Fruit fly (Drosophila melanogaster) whole organism, embryonic: ENCODE results near the gene Cipc.
A peak's percentile ranks its signal among the peaks of the same experiment; 100 is the strongest.

Experiments used
- Ada2b ChIP-seq: fragments of 200-800 bp; sonication (Bioruptor generic); IDR thresholded peaks from 2 replicates; pipeline ENCODE4 v1.3.6; 2022; ENCODE audit warnings: missing biosample characterization, missing genetic modification characterization
- Antp ChIP-seq: fragments of 200-800 bp; sonication (Bioruptor generic); optimal IDR thresholded peaks from 3 replicates; lab custom pipeline; 2016; ENCODE audit warnings: missing biosample characterization, missing genetic modification characterization
- Atf-2 ChIP-seq: fragments of 200-800 bp; sonication (Bioruptor generic); optimal IDR thresholded peaks from 2 replicates; lab custom pipeline; 2016; ENCODE audit warnings: missing biosample characterization, missing genetic modification characterization
- BEAF-32 ChIP-seq: fragments of 200-800 bp; sonication (Bioruptor generic); optimal IDR thresholded peaks from 3 replicates; lab custom pipeline; 2017; ENCODE audit warnings: missing biosample characterization, missing genetic modification characterization, mild to moderate bottlenecking, moderate library complexity, missing genetic modification reagents
- CG10274 ChIP-seq: fragments of 200-800 bp; sonication (Bioruptor generic); optimal IDR thresholded peaks from 3 replicates; lab custom pipeline; 2017; ENCODE audit warnings: missing biosample characterization, mild to moderate bottlenecking, missing genetic modification characterization
- CG11247 ChIP-seq: fragments of 200-800 bp; sonication (Bioruptor generic); IDR thresholded peaks from 2 replicates; pipeline ENCODE4 v1.3.6; 2022; ENCODE audit warnings: missing biosample characterization, missing genetic modification characterization
- CG11456 ChIP-seq: fragments of 200-800 bp; sonication (Bioruptor generic); IDR thresholded peaks from 3 replicates; pipeline ENCODE4 v1.3.6; 2022; ENCODE audit warnings: missing biosample characterization, missing genetic modification characterization
- CG11504 ChIP-seq: fragments of 200-800 bp; sonication (Bioruptor generic); optimal IDR thresholded peaks from 3 replicates; lab custom pipeline; 2019; ENCODE audit warnings: missing biosample characterization, mild to moderate bottlenecking, missing genetic modification characterization, moderate library complexity
- CG12236 ChIP-seq: fragments of 200-800 bp; sonication (Bioruptor generic); optimal IDR thresholded peaks from 2 replicates; lab custom pipeline; 2016; ENCODE audit warnings: missing biosample characterization, missing genetic modification characterization
- CG12659 ChIP-seq: fragments of 200-800 bp; sonication (Bioruptor generic); optimal IDR thresholded peaks from 3 replicates; lab custom pipeline; 2017; ENCODE audit warnings: mild to moderate bottlenecking, missing biosample characterization, missing genetic modification reagents, missing genetic modification characterization
- CG13424 ChIP-seq: fragments of 200-800 bp; sonication (Bioruptor generic); optimal IDR thresholded peaks from 2 replicates; lab custom pipeline; 2019; ENCODE audit warnings: missing biosample characterization, mild to moderate bottlenecking, missing genetic modification characterization, moderate library complexity
- CG13624 ChIP-seq: fragments of 200-800 bp; sonication (Bioruptor generic); optimal IDR thresholded peaks from 2 replicates; lab custom pipeline; 2016; ENCODE audit warnings: missing biosample characterization, missing genetic modification characterization
- CG14965 ChIP-seq: fragments of 200-800 bp; sonication (Bioruptor generic); optimal IDR thresholded peaks from 2 replicates; lab custom pipeline; 2016; ENCODE audit warnings: missing biosample characterization, missing genetic modification characterization, borderline replicate concordance
- CG15073 ChIP-seq: fragments of 200-800 bp; sonication (Bioruptor generic); optimal IDR thresholded peaks from 2 replicates; lab custom pipeline; 2016; ENCODE audit warnings: missing biosample characterization, missing genetic modification characterization
- CG1603 ChIP-seq: fragments of 200-800 bp; sonication (Bioruptor generic); optimal IDR thresholded peaks from 2 replicates; lab custom pipeline; 2019; ENCODE audit warnings: missing biosample characterization, mild to moderate bottlenecking, missing genetic modification characterization, moderate library complexity
- CG16863 ChIP-seq: fragments of 200-800 bp; sonication (Bioruptor generic); optimal IDR thresholded peaks from 3 replicates; lab custom pipeline; 2016; ENCODE audit warnings: missing biosample characterization, missing genetic modification characterization
- CG17328 ChIP-seq: fragments of 200-800 bp; sonication (Bioruptor generic); IDR thresholded peaks from 2 replicates; pipeline ENCODE4 v1.3.6; 2022; ENCODE audit warnings: missing biosample characterization, missing genetic modification characterization
- CG2202 ChIP-seq: fragments of 200-800 bp; sonication (Bioruptor generic); optimal IDR thresholded peaks from 2 replicates; lab custom pipeline; 2018; ENCODE audit warnings: missing biosample characterization, mild to moderate bottlenecking, missing genetic modification characterization
- CG30431 ChIP-seq: fragments of 200-800 bp; sonication (Bioruptor generic); optimal IDR thresholded peaks from 2 replicates; lab custom pipeline; 2017; ENCODE audit warnings: missing biosample characterization, missing genetic modification characterization
- CG32532 ChIP-seq: fragments of 200-800 bp; sonication (Bioruptor generic); IDR thresholded peaks from 2 replicates; pipeline ENCODE4 v1.3.6; 2022; ENCODE audit warnings: missing biosample characterization, missing genetic modification characterization
- CG3726 ChIP-seq: fragments of 200-800 bp; sonication (Bioruptor generic); IDR thresholded peaks from 3 replicates; pipeline ENCODE4, ENCODE4 v1.3.6; 2022; ENCODE audit warnings: missing biosample characterization, missing genetic modification characterization
- CG6683 ChIP-seq: fragments of 200-800 bp; sonication (Bioruptor generic); optimal IDR thresholded peaks from 2 replicates; lab custom pipeline; 2017; ENCODE audit warnings: missing biosample characterization, mild to moderate bottlenecking, missing genetic modification characterization, missing genetic modification reagents
- CG7839 ChIP-seq: fragments of 200-800 bp; sonication (Bioruptor generic); optimal IDR thresholded peaks from 3 replicates; lab custom pipeline; 2018; ENCODE audit warnings: missing biosample characterization, mild to moderate bottlenecking, missing genetic modification characterization, moderate library complexity
- CG7987 ChIP-seq: fragments of 200-800 bp; sonication (Bioruptor generic); optimal IDR thresholded peaks from 2 replicates; lab custom pipeline; 2018; ENCODE audit warnings: missing biosample characterization, mild to moderate bottlenecking, missing genetic modification characterization, moderate library complexity
- CTCF ChIP-seq: fragments of 200-800 bp; sonication (Bioruptor generic); optimal IDR thresholded peaks from 2 replicates; lab custom pipeline; 2017; ENCODE audit warnings: missing biosample characterization, mild to moderate bottlenecking, missing genetic modification characterization, moderate library complexity
- Camta ChIP-seq: fragments of 200-800 bp; sonication (Bioruptor generic); optimal IDR thresholded peaks from 2 replicates; lab custom pipeline; 2016; ENCODE audit warnings: missing biosample characterization, missing genetic modification characterization
- D ChIP-seq, 2 experiments: fragments of 200-800 bp in 1 of 2; fragments of >200 bp in 1 of 2; sonication (Bioruptor generic) in 1 of 2; optimal IDR thresholded peaks; 2 replicates in 1 of 2; 3 replicates in 1 of 2; lab custom pipeline; 2017; ENCODE audit warnings: mild to moderate bottlenecking in 1 of 2, missing biosample characterization in 1 of 2, missing genetic modification characterization in 1 of 2, missing genetic modification reagents in 1 of 2
- Dip3 ChIP-seq: fragments of 200-800 bp; sonication (Bioruptor generic); optimal IDR thresholded peaks from 3 replicates; lab custom pipeline; 2016; ENCODE audit warnings: missing biosample characterization, missing genetic modification characterization
- Dll ChIP-seq: fragments of 200-800 bp; sonication (Bioruptor generic); IDR thresholded peaks from 4 replicates; pipeline ENCODE4 v1.3.6; 2022; ENCODE audit warnings: missing biosample characterization, missing genetic modification characterization; ENCODE audit not compliant: partially characterized antibody
- Eip74EF ChIP-seq, 2 experiments: fragments of 200-800 bp in 1 of 2; fragments of >200 bp in 1 of 2; sonication (Bioruptor generic) in 1 of 2; optimal IDR thresholded peaks; 2 replicates each; lab custom pipeline; 2017 to 2019; ENCODE audit warnings: missing biosample characterization in 2 of 2, missing genetic modification characterization in 2 of 2, mild to moderate bottlenecking in 1 of 2, moderate library complexity in 1 of 2
- Hand ChIP-seq: fragments of 200-800 bp; sonication (Bioruptor generic); optimal IDR thresholded peaks from 2 replicates; lab custom pipeline; 2017; ENCODE audit warnings: mild to moderate bottlenecking, missing biosample characterization, missing genetic modification reagents, missing genetic modification characterization
- Nf-YA ChIP-seq: fragments of 200-800 bp; sonication (Bioruptor generic); IDR thresholded peaks from 2 replicates; pipeline ENCODE4 v1.3.6; 2022; ENCODE audit warnings: missing biosample characterization, missing genetic modification characterization
- Xbp1 ChIP-seq: fragments of 200-800 bp; sonication (Bioruptor generic); optimal IDR thresholded peaks from 3 replicates; lab custom pipeline; 2016; ENCODE audit warnings: missing biosample characterization, mild to moderate bottlenecking, missing genetic modification characterization
- aop ChIP-seq: fragments of 200-800 bp; sonication (Bioruptor generic); IDR thresholded peaks from 2 replicates; pipeline ENCODE4 v1.3.6; 2022; ENCODE audit warnings: missing biosample characterization, missing genetic modification characterization
- chinmo ChIP-seq: fragments of 200-800 bp; sonication (Bioruptor generic); IDR thresholded peaks from 4 replicates; pipeline ENCODE4 v1.3.6; 2022; ENCODE audit warnings: missing biosample characterization, missing genetic modification characterization; ENCODE audit not compliant: partially characterized antibody
- da ChIP-seq: fragments of 200-800 bp; sonication (Bioruptor generic); optimal IDR thresholded peaks from 2 replicates; lab custom pipeline; 2016; ENCODE audit warnings: missing biosample characterization, missing genetic modification characterization
- ems ChIP-seq: fragments of 200-800 bp; sonication (Bioruptor generic); optimal IDR thresholded peaks from 3 replicates; lab custom pipeline; 2016; ENCODE audit warnings: missing biosample characterization, missing genetic modification characterization
- gcm2 ChIP-seq: fragments of 200-800 bp; sonication (Bioruptor generic); optimal IDR thresholded peaks from 2 replicates; lab custom pipeline; 2016; ENCODE audit warnings: missing biosample characterization, missing genetic modification characterization
- her ChIP-seq: fragments of 200-800 bp; sonication (Bioruptor generic); optimal IDR thresholded peaks from 2 replicates; lab custom pipeline; 2016; ENCODE audit warnings: missing biosample characterization, missing genetic modification characterization
- lbe ChIP-seq: fragments of 200-800 bp; sonication (Bioruptor generic); optimal IDR thresholded peaks from 2 replicates; lab custom pipeline; 2016; ENCODE audit warnings: missing biosample characterization, mild to moderate bottlenecking, missing genetic modification characterization
- mirr ChIP-seq: fragments of 200-800 bp; sonication (Bioruptor generic); optimal IDR thresholded peaks from 3 replicates; lab custom pipeline; 2018; ENCODE audit warnings: missing biosample characterization, mild to moderate bottlenecking, missing genetic modification characterization
- odd ChIP-seq: fragments of 200-800 bp; sonication (Bioruptor generic); optimal IDR thresholded peaks from 2 replicates; lab custom pipeline; 2017; ENCODE audit warnings: missing biosample characterization, mild to moderate bottlenecking, missing genetic modification characterization
- onecut ChIP-seq: fragments of 200-800 bp; sonication (Bioruptor generic); IDR thresholded peaks from 2 replicates; pipeline ENCODE4 v1.3.6; 2022; ENCODE audit warnings: missing biosample characterization, missing genetic modification characterization
- org-1 ChIP-seq: fragments of 200-800 bp; sonication (Bioruptor generic); optimal IDR thresholded peaks from 2 replicates; lab custom pipeline; 2017; ENCODE audit warnings: missing biosample characterization, missing genetic modification characterization
- pnt ChIP-seq: fragments of 200-800 bp; sonication (Bioruptor generic); optimal IDR thresholded peaks from 3 replicates; lab custom pipeline; 2016; ENCODE audit warnings: missing biosample characterization, missing genetic modification characterization
- prd ChIP-seq, 3 experiments: fragments of >200 bp in 2 of 3; fragments of 200-800 bp in 1 of 3; sonication (Bioruptor generic) in 1 of 3; optimal IDR thresholded peaks in 2 of 3; IDR thresholded peaks in 1 of 3; 2 replicates in 2 of 3; 3 replicates in 1 of 3; pipeline versions ENCODE4 v1.3.6 to Lab custom; 2017 to 2022; ENCODE audit warnings: missing biosample characterization in 1 of 3, missing genetic modification characterization in 1 of 3
- sd ChIP-seq: fragments of 200-800 bp; sonication (Bioruptor generic); optimal IDR thresholded peaks from 3 replicates; lab custom pipeline; 2018; ENCODE audit warnings: missing biosample characterization, mild to moderate bottlenecking, missing genetic modification characterization, moderate library complexity
- slp2 ChIP-seq: fragments of 200-800 bp; sonication (Bioruptor generic); optimal IDR thresholded peaks from 2 replicates; lab custom pipeline; 2016; ENCODE audit warnings: missing biosample characterization, missing genetic modification characterization
- sqz ChIP-seq: fragments of 200-800 bp; sonication (Bioruptor generic); optimal IDR thresholded peaks from 3 replicates; lab custom pipeline; 2018; ENCODE audit warnings: missing biosample characterization, mild to moderate bottlenecking, missing genetic modification characterization
- ssp ChIP-seq: fragments of 200-800 bp; sonication (Bioruptor generic); IDR thresholded peaks from 2 replicates; pipeline ENCODE4 v1.3.6; 2022; ENCODE audit warnings: missing biosample characterization, missing genetic modification characterization
- toy ChIP-seq: fragments of 200-800 bp; sonication (Bioruptor generic); IDR thresholded peaks from 2 replicates; pipeline ENCODE4 v1.3.6; 2022; ENCODE audit warnings: missing biosample characterization, missing genetic modification characterization

Gene Cipc

dm6 chr3R:26099238-26099637 lies 7.4 kb upstream of the Cipc start (continued):
- TF ChIP-seq BEAF-32 (GFP tag; lab: Kevin White, UChicago), result no peak
- no peak for TF ChIP-seq CG14965 (GFP tag; lab: Kevin White, UChicago)
- no peak for TF ChIP-seq CG6683 (GFP tag; lab: Kevin White, UChicago)
- no peak for TF ChIP-seq Dll
- TF ChIP-seq lbe (GFP tag; lab: Kevin White, UChicago), result no peak
- no peak for TF ChIP-seq Eip74EF (GFP tag; optimal IDR thresholded peaks at IDR 0.05; lab: Kevin White, UChicago)
- no peak for TF ChIP-seq CG11456 (GFP tag; lab: Robert Waterston, UW)
- no peak for TF ChIP-seq CG12236
- peak; percentile 25 for TF ChIP-seq Dip3 (GFP tag; lab: Kevin White, UChicago)
- TF ChIP-seq CG13424 (tag; lab: Kevin White, UChicago), result no peak
- TF ChIP-seq CG7987 (GFP tag; lab: Kevin White, UChicago), result no peak
- no peak for TF ChIP-seq toy (GFP tag; lab: Robert Waterston, UW)
- peak; percentile 5 for TF ChIP-seq CG13624 (GFP tag; lab: Kevin White, UChicago)
- no peak; the same call in 1 of the 2 replicates for TF ChIP-seq Nf-YA (GFP tag; lab: Robert Waterston, UW)
- no peak for TF ChIP-seq org-1 (GFP tag; lab: Kevin White, UChicago)
- no peak for TF ChIP-seq CG10274 (GFP tag; lab: Kevin White, UChicago)
- no peak for TF ChIP-seq Camta
- peak; percentile 23 for TF ChIP-seq her (GFP tag; lab: Kevin White, UChicago)
- TF ChIP-seq chinmo (GFP tag; lab: Robert Waterston, UW), result no peak
- TF ChIP-seq Hand, result no peak
- no peak for TF ChIP-seq CG12659
- TF ChIP-seq CG30431, result no peak
- peak; percentile 61 for TF ChIP-seq sqz
- TF ChIP-seq odd (GFP tag; lab: Kevin White, UChicago), result no peak
- TF ChIP-seq slp2 (GFP tag; lab: Kevin White, UChicago), result no peak
- no peak for TF ChIP-seq Atf-2 (GFP tag; lab: Kevin White, UChicago)
- TF ChIP-seq CG32532 (GFP tag; lab: Robert Waterston, UW), result no peak
- peak; percentile 24 for TF ChIP-seq Antp (GFP tag; lab: Kevin White, UChicago)
- no peak for TF ChIP-seq CG17328 (GFP tag; lab: Robert Waterston, UW)
- no peak for TF ChIP-seq ssp (GFP tag; lab: Robert Waterston, UW)
- TF ChIP-seq da, result no peak
- TF ChIP-seq CG11247, result no peak
- no peak for TF ChIP-seq CG3726 (GFP tag; lab: Robert Waterston, UW)
- TF ChIP-seq gcm2 (GFP tag; lab: Kevin White, UChicago), result no peak
- TF ChIP-seq Ada2b (GFP tag; lab: Robert Waterston, UW), result no peak
- TF ChIP-seq CG7839 (tag; lab: Kevin White, UChicago), result no peak
- TF ChIP-seq mirr, result peak; percentile 41
- TF ChIP-seq CG16863, result no peak
- peak; percentile 61 for TF ChIP-seq CG1603 (tag; lab: Kevin White, UChicago)
- no peak for TF ChIP-seq CG15073 (GFP tag; lab: Kevin White, UChicago)
- TF ChIP-seq D (optimal IDR thresholded peaks at IDR 0.05; lab: Kevin White, UChicago), result peak; percentile 54
- no peak for TF ChIP-seq D (GFP tag; optimal IDR thresholded peaks at IDR 0.05; lab: Kevin White, UChicago)
- peak; percentile 46 for TF ChIP-seq sd (tag; lab: Kevin White, UChicago)
- peak; percentile 15 for TF ChIP-seq pnt
- no peak for TF ChIP-seq aop
- TF ChIP-seq prd (optimal IDR thresholded peaks at IDR 0.05; lab: Kevin White, UChicago), result no peak
- TF ChIP-seq prd (GFP tag; IDR thresholded peaks at IDR 0.05; lab: Robert Waterston, UW), result no peak
- no peak for TF ChIP-seq CTCF (GFP tag; lab: Kevin White, UChicago)
- TF ChIP-seq Xbp1 (GFP tag; lab: Kevin White, UChicago), result no peak
- TF ChIP-seq ems (GFP tag; lab: Kevin White, UChicago), result no peak
- TF ChIP-seq CG2202, result no peak
- TF ChIP-seq onecut (GFP tag; lab: Robert Waterston, UW), result no peak
- TF ChIP-seq CG11504 (tag; lab: Kevin White, UChicago), result no peak
